Worm (Caenorhabditis elegans) whole organism, L4 larva: ENCODE results near the gene hlh-4.

Source experiments
- F26F4.8 ChIP-seq: fragments of 200-800 bp; sonication (Bioruptor generic); conservative IDR thresholded peaks from 2 replicates; pipeline ENCODE4 v1.3.6; 2022; ENCODE audit warnings: missing genetic modification characterization, missing compliant biosample characterization
- F49E8.2 ChIP-seq: sonication (generic microtip); optimal IDR thresholded peaks from 2 replicates; lab custom pipeline; 2016; ENCODE audit warnings: missing compliant biosample characterization, mild to moderate bottlenecking, missing genetic modification characterization, borderline replicate concordance
- R02D3.7 ChIP-seq: fragments of 150-350 bp; sonication (generic microtip); optimal IDR thresholded peaks from 3 replicates; lab custom pipeline; 2014; ENCODE audit warnings: missing biosample characterization, missing genetic modification characterization
- T20F7.1 ChIP-seq: fragments of 200-800 bp; sonication (Bioruptor generic); optimal IDR thresholded peaks from 2 replicates; lab custom pipeline; 2018; ENCODE audit warnings: mild to moderate bottlenecking, missing genetic modification characterization, missing compliant biosample characterization
- T26A8.4 ChIP-seq: fragments of 200-800 bp; sonication (Bioruptor generic); IDR thresholded peaks from 2 replicates; pipeline ENCODE4 v1.3.6; 2022; ENCODE audit warnings: missing genetic modification characterization, missing compliant biosample characterization
- Y48G9A.11 ChIP-seq: fragments of 200-800 bp; sonication (Bioruptor generic); IDR thresholded peaks from 2 replicates; pipeline ENCODE4 v1.3.6; 2022; ENCODE audit warnings: missing genetic modification reagents, missing genetic modification characterization, missing compliant biosample characterization
- Y75B8A.6 ChIP-seq: fragments of 200-800 bp; sonication (Bioruptor generic); IDR thresholded peaks from 2 replicates; pipeline ENCODE4 v1.3.6; 2022; ENCODE audit warnings: missing genetic modification reagents, missing genetic modification characterization, missing compliant biosample characterization
- ZK337.2 ChIP-seq: fragments of 200-800 bp; sonication (Bioruptor generic); IDR thresholded peaks from 2 replicates; pipeline ENCODE4 v1.3.6; 2022; ENCODE audit warnings: missing genetic modification reagents, missing genetic modification characterization, missing compliant biosample characterization
- ZK546.5 ChIP-seq, 2 experiments: sonication (generic microtip); optimal IDR thresholded peaks; 2 replicates each; lab custom pipeline; 2017; ENCODE audit warnings: missing biosample characterization in 2 of 2, missing genetic modification characterization in 2 of 2
- aha-1 ChIP-seq: fragments of 150-350 bp; peaks from one replicate; lab custom pipeline; 2014; ENCODE audit warnings: missing biosample characterization, missing genetic modification characterization
- ama-1 ChIP-seq: fragments of 150-350 bp; optimal IDR thresholded peaks from 2 replicates; lab custom pipeline; 2014; ENCODE audit warnings: inconsistent platforms, mixed read lengths
- arid-1 ChIP-seq: fragments of 200-800 bp; sonication (Bioruptor generic); conservative IDR thresholded peaks from 2 replicates; pipeline ENCODE4 v1.3.6; 2022; ENCODE audit warnings: missing genetic modification reagents, missing genetic modification characterization, missing compliant biosample characterization
- attf-4 ChIP-seq: sonication (generic microtip); optimal IDR thresholded peaks from 3 replicates; lab custom pipeline; 2017; ENCODE audit warnings: missing biosample characterization, missing genetic modification characterization
- ceh-20 ChIP-seq: fragments of 200-800 bp; sonication (Bioruptor generic); IDR thresholded peaks from 2 replicates; pipeline ENCODE4 v1.3.6; 2022; ENCODE audit warnings: missing genetic modification reagents, missing genetic modification characterization, missing compliant biosample characterization
- ceh-32 ChIP-seq: sonication (generic microtip); optimal IDR thresholded peaks from 2 replicates; lab custom pipeline; 2016; ENCODE audit warnings: mild to moderate bottlenecking, missing genetic modification characterization, missing compliant biosample characterization; ENCODE audit not compliant: poor library complexity
- ceh-44 ChIP-seq: fragments of 200-800 bp; sonication (Bioruptor generic); IDR thresholded peaks from 2 replicates; pipeline ENCODE4 v1.3.6; 2022; ENCODE audit warnings: missing genetic modification reagents, missing genetic modification characterization, missing compliant biosample characterization
- ceh-62 ChIP-seq: sonication (generic microtip); optimal IDR thresholded peaks from 2 replicates; lab custom pipeline; 2017; ENCODE audit warnings: missing biosample characterization, missing genetic modification characterization
- ceh-82 ChIP-seq: sonication (generic microtip); optimal IDR thresholded peaks from 2 replicates; lab custom pipeline; 2017; ENCODE audit warnings: missing biosample characterization, missing genetic modification characterization
- ces-1 ChIP-seq: fragments of 150-350 bp; sonication (generic microtip); optimal IDR thresholded peaks from 4 replicates; lab custom pipeline; 2014; ENCODE audit warnings: missing biosample characterization, missing genetic modification reagents, missing genetic modification characterization
- daf-12 ChIP-seq: fragments of 150-350 bp; optimal IDR thresholded peaks from 2 replicates; lab custom pipeline; 2014; ENCODE audit warnings: missing biosample characterization, missing genetic modification reagents, missing genetic modification characterization
- dmd-6 ChIP-seq: fragments of 200-800 bp; sonication (Bioruptor generic); IDR thresholded peaks from 2 replicates; pipeline ENCODE4 v1.3.6; 2022; ENCODE audit warnings: missing genetic modification reagents, missing genetic modification characterization, missing compliant biosample characterization
- dmd-9 ChIP-seq: fragments of 200-800 bp; sonication (Bioruptor generic); IDR thresholded peaks from 2 replicates; pipeline ENCODE4 v1.3.6; 2022; ENCODE audit warnings: missing genetic modification reagents, missing genetic modification characterization, missing compliant biosample characterization
- egl-27 ChIP-seq: sonication (generic microtip); optimal IDR thresholded peaks from 3 replicates; lab custom pipeline; 2017; ENCODE audit warnings: missing biosample characterization, missing genetic modification reagents, missing genetic modification characterization
- fkh-10 ChIP-seq: fragments of 150-350 bp; optimal IDR thresholded peaks from 2 replicates; lab custom pipeline; 2014; ENCODE audit warnings: missing biosample characterization, missing genetic modification reagents, missing genetic modification characterization
- fos-1 ChIP-seq: fragments of 150-350 bp; optimal IDR thresholded peaks from 2 replicates; lab custom pipeline; 2014; ENCODE audit warnings: missing biosample characterization, missing genetic modification characterization
- hlh-30 ChIP-seq: sonication (generic microtip); optimal IDR thresholded peaks from 2 replicates; lab custom pipeline; 2017; ENCODE audit warnings: antibody characterized with exemption, mild to moderate bottlenecking, missing genetic modification characterization, missing compliant biosample characterization; ENCODE audit not compliant: insufficient read depth
- lin-1 ChIP-seq: fragments of 200-800 bp; sonication (Bioruptor generic); IDR thresholded peaks from 2 replicates; pipeline ENCODE4 v1.3.6; 2022; ENCODE audit warnings: missing genetic modification reagents, missing genetic modification characterization, missing compliant biosample characterization
- lin-13 ChIP-seq: fragments of 150-350 bp; optimal IDR thresholded peaks from 2 replicates; lab custom pipeline; 2014; ENCODE audit warnings: missing biosample characterization, missing genetic modification reagents, missing genetic modification characterization
- lin-15B ChIP-seq: fragments of 150-350 bp; sonication (generic microtip); optimal IDR thresholded peaks from 3 replicates; lab custom pipeline; 2014; ENCODE audit warnings: missing biosample characterization, missing genetic modification characterization
- lir-3 ChIP-seq: sonication (generic microtip); optimal IDR thresholded peaks from 2 replicates; lab custom pipeline; 2016; ENCODE audit warnings: mild to moderate bottlenecking, missing genetic modification characterization, missing compliant biosample characterization
- lsy-2 ChIP-seq, 2 experiments: fragments of 150-350 bp in 1 of 2; sonication (generic microtip) in 1 of 2; optimal IDR thresholded peaks; 2 replicates each; lab custom pipeline; 2014 to 2017; ENCODE audit warnings: missing biosample characterization in 2 of 2, missing genetic modification characterization in 2 of 2
- mxl-2 ChIP-seq: fragments of 200-800 bp; sonication (Bioruptor generic); conservative IDR thresholded peaks from 2 replicates; pipeline ENCODE4 v1.3.6; 2022; ENCODE audit warnings: missing genetic modification reagents, missing genetic modification characterization, missing compliant biosample characterization
- nhr-102 ChIP-seq: sonication (generic microtip); optimal IDR thresholded peaks from 2 replicates; lab custom pipeline; 2016; ENCODE audit warnings: mild to moderate bottlenecking, missing genetic modification characterization, moderate library complexity, missing compliant biosample characterization
- nhr-11 ChIP-seq: fragments of 150-350 bp; optimal IDR thresholded peaks from 2 replicates; lab custom pipeline; 2014; ENCODE audit warnings: missing biosample characterization, missing genetic modification characterization
- nhr-237 ChIP-seq: sonication (generic microtip); optimal IDR thresholded peaks from 2 replicates; lab custom pipeline; 2017; ENCODE audit warnings: missing biosample characterization, missing genetic modification characterization
- nhr-41 ChIP-seq: fragments of 200-800 bp; sonication (Bioruptor generic); IDR thresholded peaks from 2 replicates; pipeline ENCODE4 v1.3.6; 2022; ENCODE audit warnings: missing genetic modification reagents, missing genetic modification characterization, missing compliant biosample characterization
- nhr-6 ChIP-seq: fragments of 150-350 bp; optimal IDR thresholded peaks from 2 replicates; lab custom pipeline; 2014; ENCODE audit warnings: missing biosample characterization, missing genetic modification characterization
- nhr-77 ChIP-seq: fragments of 150-350 bp; optimal IDR thresholded peaks from 2 replicates; lab custom pipeline; 2014; ENCODE audit warnings: missing biosample characterization, missing genetic modification characterization
- php-3 ChIP-seq: fragments of 200-800 bp; sonication (Bioruptor generic); IDR thresholded peaks from 2 replicates; pipeline ENCODE4 v1.3.6; 2022; ENCODE audit warnings: missing genetic modification reagents, missing genetic modification characterization, missing compliant biosample characterization
- pqm-1 ChIP-seq: sonication (generic microtip); optimal IDR thresholded peaks from 2 replicates; lab custom pipeline; 2017; ENCODE audit warnings: missing biosample characterization, missing genetic modification characterization
- saeg-2 ChIP-seq: fragments of 200-800 bp; sonication (Bioruptor generic); IDR thresholded peaks from 2 replicates; pipeline ENCODE4 v1.3.6; 2022; ENCODE audit warnings: missing genetic modification reagents, missing genetic modification characterization, missing compliant biosample characterization
- skn-1 ChIP-seq: fragments of 150-350 bp; optimal IDR thresholded peaks from 2 replicates; lab custom pipeline; 2014; ENCODE audit warnings: missing biosample characterization, missing genetic modification characterization
- snpc-1.2 ChIP-seq: fragments of 200-800 bp; sonication (Bioruptor generic); IDR thresholded peaks from 2 replicates; pipeline ENCODE4 v1.3.6; 2022; ENCODE audit warnings: missing genetic modification reagents, missing genetic modification characterization, missing compliant biosample characterization
- snpc-4 ChIP-seq: fragments of 150-350 bp; optimal IDR thresholded peaks from 2 replicates; lab custom pipeline; 2014; ENCODE audit warnings: missing biosample characterization, missing genetic modification characterization
- tag-97 ChIP-seq: fragments of 200-800 bp; sonication (Bioruptor generic); IDR thresholded peaks from 2 replicates; pipeline ENCODE4 v1.3.6; 2022; ENCODE audit warnings: missing genetic modification characterization, missing compliant biosample characterization
- tra-1 ChIP-seq: fragments of 200-800 bp; sonication (Bioruptor generic); IDR thresholded peaks from 2 replicates; pipeline ENCODE4 v1.3.6; 2022; ENCODE audit warnings: missing genetic modification reagents, missing genetic modification characterization, missing compliant biosample characterization
- unc-130 ChIP-seq: sonication (generic microtip); optimal IDR thresholded peaks from 2 replicates; lab custom pipeline; 2016; ENCODE audit warnings: missing genetic modification reagents, missing genetic modification characterization, missing compliant biosample characterization
- unc-39 ChIP-seq: sonication (generic microtip); optimal IDR thresholded peaks from 2 replicates; lab custom pipeline; 2017; ENCODE audit warnings: missing biosample characterization, missing genetic modification characterization
- zfp-2 ChIP-seq: sonication (generic microtip); optimal IDR thresholded peaks from 2 replicates; lab custom pipeline; 2016; ENCODE audit warnings: mild to moderate bottlenecking, missing genetic modification characterization, missing compliant biosample characterization
- zip-11 ChIP-seq: fragments of 200-800 bp; sonication (Bioruptor generic); IDR thresholded peaks from 2 replicates; pipeline ENCODE4 v1.3.6; 2022; ENCODE audit warnings: missing genetic modification characterization, missing compliant biosample characterization
- zip-2 ChIP-seq: fragments of 150-350 bp; optimal IDR thresholded peaks from 2 replicates; lab custom pipeline; 2014; ENCODE audit warnings: missing biosample characterization, missing genetic modification characterization
- ztf-7 ChIP-seq: fragments of 150-350 bp; optimal IDR thresholded peaks from 2 replicates; lab custom pipeline; 2014; ENCODE audit warnings: missing biosample characterization, missing genetic modification characterization

The hlh-4 gene

DNA sequence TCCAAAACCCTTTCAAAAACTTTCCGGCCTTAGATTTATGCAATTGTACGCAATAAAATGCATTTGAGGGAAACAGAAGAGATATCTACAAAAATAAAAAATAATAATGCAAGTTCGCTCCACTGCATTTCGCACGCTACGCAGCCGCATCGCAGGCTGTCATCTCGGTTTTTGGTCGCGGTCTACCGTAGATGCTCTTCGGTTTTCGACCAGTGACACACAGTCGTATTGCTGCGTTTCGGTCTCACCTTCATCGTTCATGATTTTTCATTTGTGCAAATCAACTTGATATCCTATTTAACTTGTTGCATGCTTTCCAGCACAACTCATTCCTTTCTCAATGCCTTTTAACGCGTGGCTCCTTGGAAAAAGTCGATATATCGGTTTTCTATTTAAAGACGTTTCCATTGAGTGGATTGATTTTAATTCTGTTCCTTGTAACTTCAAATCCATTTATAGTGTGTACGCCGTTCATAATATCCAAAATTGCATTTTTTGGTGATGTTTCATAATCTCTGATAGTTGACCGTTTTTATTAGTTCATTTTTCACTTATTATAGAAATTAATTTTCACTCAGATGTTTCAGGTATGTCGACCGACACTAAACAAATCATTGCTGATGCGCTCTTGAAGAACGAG, 41.9 kb upstream of the hlh-4 start, which contains the start of gene vha-1:
vha-1 (plus strand) TSS at position 590 of the 640 bp plus-strand sequence.
- TF ChIP-seq ZK546.5 (tag; optimal IDR thresholded peaks at IDR 0.05; lab: Kevin White, UChicago) (no peak), zfp-2 (tag; lab: Kevin White, UChicago) (no peak), php-3 (GFP tag; lab: Robert Waterston, UW) (no peak), Y48G9A.11 (GFP tag; lab: Robert Waterston, UW) (no peak), ceh-20 (GFP tag; lab: Robert Waterston, UW) (no peak), hlh-30 (peak; percentile 70), ceh-32 (no peak), saeg-2 (GFP tag; lab: Robert Waterston, UW) (no peak), pqm-1 (tag; lab: Kevin White, UChicago) (peak; percentile 75), arid-1 (GFP tag; lab: Robert Waterston, UW) (peak; percentile 44), nhr-41 (GFP tag; lab: Robert Waterston, UW) (no peak), ama-1 (peak; percentile 87), ztf-7 (tag; lab: Kevin White, UChicago) (peak; percentile 22), egl-27 (tag; lab: Kevin White, UChicago) (no peak), lin-13 (peak; percentile 95), skn-1 (tag; lab: Kevin White, UChicago) (peak; percentile 4), nhr-11 (tag; lab: Kevin White, UChicago) (peak; percentile 80), ceh-44 (GFP tag; lab: Robert Waterston, UW) (peak; percentile 42; the same call in 1 of the 2 replicates), mxl-2 (GFP tag; lab: Robert Waterston, UW) (no peak), snpc-4 (tag; lab: Kevin White, UChicago) (no peak), snpc-1.2 (GFP tag; lab: Robert Waterston, UW) (no peak), attf-4 (tag; lab: Kevin White, UChicago) (no peak), ceh-62 (tag; lab: Kevin White, UChicago) (no peak), lir-3 (tag; lab: Kevin White, UChicago) (no peak), nhr-6 (tag; lab: Kevin White, UChicago) (peak; percentile 89), F49E8.2 (no peak), aha-1 (peak; percentile 48), lin-15B (peak; percentile 40), zip-2 (tag; lab: Kevin White, UChicago) (no peak), R02D3.7 (tag; lab: Kevin White, UChicago) (no peak), lsy-2 (tag; optimal IDR thresholded peaks at IDR 0.05; lab: Kevin White, UChicago) (peak; percentile 91 to 96), daf-12 (tag; lab: Kevin White, UChicago) (no peak), fos-1 (tag; lab: Kevin White, UChicago) (peak; percentile 25), nhr-77 (tag; lab: Kevin White, UChicago) (peak; percentile 97), nhr-102 (peak; percentile 63), ceh-82 (tag; lab: Kevin White, UChicago) (no peak), ZK337.2 (GFP tag; lab: Robert Waterston, UW) (no peak), fkh-10 (peak; percentile 26), tra-1 (GFP tag; lab: Robert Waterston, UW) (0 out of 2 replicates have a peak, but pooled peaks have one; percentile 46), nhr-237 (tag; lab: Kevin White, UChicago) (no peak), unc-130 (GFP tag; lab: Kevin White, UChicago) (peak; percentile 2), ces-1 (GFP tag; lab: Kevin White, UChicago) (no peak), F26F4.8 (GFP tag; lab: Robert Waterston, UW) (no peak), lin-1 (peak; percentile 80), T26A8.4 (peak; percentile 77), dmd-9 (GFP tag; lab: Robert Waterston, UW) (no peak), Y75B8A.6 (GFP tag; lab: Robert Waterston, UW) (no peak), zip-11 (GFP tag; lab: Robert Waterston, UW) (no peak), unc-39 (tag; lab: Kevin White, UChicago) (no peak), dmd-6 (GFP tag; lab: Robert Waterston, UW) (peak; percentile 93), T20F7.1 (GFP tag; lab: Kevin White, UChicago) (peak; percentile 81), tag-97 (GFP tag; lab: Robert Waterston, UW) (no peak)
